Fruit fly (Drosophila melanogaster) Kc167 (cell line): ENCODE measurements around the gene CG34435.

Experiments used
- Myc ChIP-seq: fragments of >200 bp; optimal IDR thresholded peaks from 2 replicates; lab custom pipeline; 2017; ENCODE audit warnings: missing external identifiers
- Sin3A ChIP-seq: fragments of >200 bp; optimal IDR thresholded peaks from 2 replicates; lab custom pipeline; 2018; ENCODE audit warnings: missing external identifiers
- h ChIP-seq: fragments of >200 bp; optimal IDR thresholded peaks from 3 replicates; lab custom pipeline; 2018; ENCODE audit warnings: missing external identifiers
- insv ChIP-seq: fragments of >200 bp; optimal IDR thresholded peaks from 3 replicates; lab custom pipeline; 2018; ENCODE audit warnings: missing external identifiers
- psq ChIP-seq: fragments of >200 bp; optimal IDR thresholded peaks from 2 replicates; lab custom pipeline; 2017; ENCODE audit warnings: missing external identifiers
- ttk ChIP-seq: sonication (Bioruptor generic); optimal IDR thresholded peaks from 2 replicates; lab custom pipeline; 2017; ENCODE audit warnings: missing external identifiers

The CG34435 gene

DNA sequence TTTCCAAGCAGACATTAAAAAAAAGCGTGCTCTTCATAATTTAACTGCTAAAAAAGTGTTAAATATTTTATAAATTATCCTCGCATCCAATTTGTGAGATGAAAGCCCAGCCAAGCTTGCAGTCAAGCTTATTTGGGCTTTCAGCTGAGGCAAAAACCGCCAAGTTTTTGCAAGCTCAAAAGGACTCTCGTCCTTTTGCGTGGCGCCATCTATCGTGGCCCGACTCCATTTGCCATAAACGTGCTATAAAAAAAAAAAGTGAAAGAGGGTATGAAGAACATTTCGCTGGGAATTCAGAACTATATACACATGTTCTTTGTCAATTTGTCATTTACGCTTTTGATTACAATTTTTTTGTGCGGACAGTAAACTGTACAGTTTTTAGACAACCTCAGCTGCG is 25.8 kb downstream of the CG34435 start:
- TF ChIP-seq insv (lab: Kevin White, UChicago) (no peak), Sin3A (lab: Kevin White, UChicago) (no peak), Myc (no peak), ttk (lab: Kevin White, UChicago) (no peak), psq (lab: Kevin White, UChicago) (no peak), h (lab: Kevin White, UChicago) (no peak)

dm6 chrX:5587023-5587422 is 27.2 kb downstream of the CG34435 start:
- no peak for TF ChIP-seq psq (lab: Kevin White, UChicago)
- no peak for TF ChIP-seq ttk (lab: Kevin White, UChicago)
- no peak for TF ChIP-seq insv (lab: Kevin White, UChicago)
- no peak for TF ChIP-seq h (lab: Kevin White, UChicago)
- TF ChIP-seq Myc: no peak
- no peak for TF ChIP-seq Sin3A (lab: Kevin White, UChicago)

dm6 chrX:5579484-5579883 is 34.8 kb downstream of the CG34435 start:
- TF ChIP-seq psq (lab: Kevin White, UChicago) (no peak), ttk (lab: Kevin White, UChicago) (no peak), Myc (no peak), h (lab: Kevin White, UChicago) (no peak), Sin3A (lab: Kevin White, UChicago) (no peak), insv (lab: Kevin White, UChicago) (no peak)

- TF ChIP-seq psq (lab: Kevin White, UChicago): no peak
- TF ChIP-seq insv (lab: Kevin White, UChicago): no peak
Measured at dm6 chrX:5563929-5564328, 50.3 kb downstream of the CG34435 start.

dm6 chrX:5563396-5563795 is 50.9 kb downstream of the CG34435 start:
- TF ChIP-seq h (lab: Kevin White, UChicago) (no peak), Sin3A (lab: Kevin White, UChicago) (no peak), insv (lab: Kevin White, UChicago) (no peak), psq (lab: Kevin White, UChicago) (no peak), Myc (no peak), ttk (lab: Kevin White, UChicago) (no peak)
